Fruit fly (Drosophila melanogaster) whole organism, wandering third instar larva: ENCODE measurements around the gene CG10347.

ENCODE experiments used
- CG9705 ChIP-seq: fragments of 200-800 bp; sonication (Bioruptor generic); optimal IDR thresholded peaks from 2 replicates; lab custom pipeline; 2018; ENCODE audit warnings: missing biosample characterization, mild to moderate bottlenecking, missing genetic modification characterization
- Dfd ChIP-seq: fragments of >200 bp; optimal IDR thresholded peaks from 2 replicates; lab custom pipeline; 2017; ENCODE audit warnings: missing biosample characterization, missing genetic modification characterization
- Dif ChIP-seq: fragments of 200-275, 200-300 bp; sonication (Bioruptor generic); optimal IDR thresholded peaks from 2 replicates; lab custom pipeline; 2018; ENCODE audit warnings: missing biosample characterization, missing genetic modification characterization; ENCODE audit not compliant: partially characterized antibody
- Hnf4 ChIP-seq: fragments of 200-800 bp; sonication (Bioruptor generic); optimal IDR thresholded peaks from 2 replicates; lab custom pipeline; 2016; ENCODE audit warnings: missing biosample characterization, mild to moderate bottlenecking, missing genetic modification characterization
- Hr78 ChIP-seq: fragments of >200 bp; optimal IDR thresholded peaks from 2 replicates; lab custom pipeline; 2017; ENCODE audit warnings: missing biosample characterization, missing genetic modification characterization
- Myc ChIP-seq: fragments of >200 bp; optimal IDR thresholded peaks from 2 replicates; lab custom pipeline; 2017
- Rel ChIP-seq, 2 experiments: fragments of 200-800 bp; sonication (Bioruptor generic) in 1 of 2; optimal IDR thresholded peaks; 2 replicates in 1 of 2; 3 replicates in 1 of 2; lab custom pipeline; 2016 to 2019; ENCODE audit warnings: mild to moderate bottlenecking in 2 of 2, missing biosample characterization in 2 of 2, missing genetic modification characterization in 2 of 2, moderate library complexity in 1 of 2
- Vsx2 ChIP-seq: fragments of 200-300, 225-300 bp; sonication (Bioruptor generic); optimal IDR thresholded peaks from 2 replicates; lab custom pipeline; 2018; ENCODE audit warnings: missing biosample characterization, missing genetic modification characterization; ENCODE audit not compliant: partially characterized antibody
- br ChIP-seq: fragments of 200-800 bp; sonication (Bioruptor generic); optimal IDR thresholded peaks from 2 replicates; lab custom pipeline; 2016; ENCODE audit warnings: missing biosample characterization, missing genetic modification characterization
- dmrt93B ChIP-seq: fragments of 200-800 bp; sonication (Bioruptor generic); optimal IDR thresholded peaks from 2 replicates; lab custom pipeline; 2018; ENCODE audit warnings: missing biosample characterization, mild to moderate bottlenecking, missing genetic modification characterization
- ey ChIP-seq: fragments of 200-800 bp; sonication (Bioruptor generic); optimal IDR thresholded peaks from 2 replicates; lab custom pipeline; 2016; ENCODE audit warnings: missing biosample characterization, missing genetic modification characterization
- h ChIP-seq: fragments of 200-800 bp; sonication (Bioruptor generic); optimal IDR thresholded peaks from 3 replicates; lab custom pipeline; 2016; ENCODE audit warnings: missing biosample characterization, mild to moderate bottlenecking, missing genetic modification characterization
- lola ChIP-seq: fragments of >200 bp; optimal IDR thresholded peaks from 2 replicates; lab custom pipeline; 2017; ENCODE audit warnings: missing biosample characterization, missing genetic modification characterization
- pan ChIP-seq: fragments of >200 bp; optimal IDR thresholded peaks from 2 replicates; lab custom pipeline; 2017

DNA sequence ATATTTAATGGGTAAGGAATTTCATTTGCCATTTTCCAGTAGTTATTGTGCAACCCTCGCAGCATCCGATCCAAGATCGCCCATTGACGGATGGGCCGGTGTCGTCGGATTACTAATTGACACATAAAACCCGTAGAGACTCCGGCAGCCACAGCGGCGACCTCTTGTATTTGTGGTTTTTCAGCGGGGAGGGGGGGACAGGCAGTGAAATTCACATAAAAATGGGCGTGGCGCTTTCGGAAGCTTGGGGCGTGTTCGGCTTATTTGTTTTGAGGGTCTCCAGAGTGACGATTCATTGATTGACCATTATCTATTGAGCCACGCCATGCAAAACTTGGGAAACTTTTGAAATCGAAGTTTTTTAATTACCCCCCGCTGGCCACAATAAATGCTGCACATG, 5.5 kb downstream of the CG10347 start:
- TF ChIP-seq Rel (GFP tag; optimal IDR thresholded peaks at IDR 0.05; lab: Kevin White, UChicago) = no peak
- TF ChIP-seq Rel (tag; optimal IDR thresholded peaks at IDR 0.05; lab: Kevin White, UChicago) = no peak
- no peak for TF ChIP-seq Hr78 (GFP tag; lab: Kevin White, UChicago)
- no peak for TF ChIP-seq Dif
- TF ChIP-seq pan (lab: Kevin White, UChicago) = no peak
- TF ChIP-seq CG9705 (GFP tag; lab: Kevin White, UChicago) = no peak
- no peak for TF ChIP-seq dmrt93B (GFP tag; lab: Kevin White, UChicago)
- no peak for TF ChIP-seq Hnf4 (GFP tag; lab: Kevin White, UChicago)
- TF ChIP-seq Myc (lab: Kevin White, UChicago) = no peak
- TF ChIP-seq lola (GFP tag; lab: Kevin White, UChicago) = no peak
- no peak for TF ChIP-seq br
- no peak for TF ChIP-seq h (GFP tag; lab: Kevin White, UChicago)
- no peak for TF ChIP-seq Dfd (GFP tag; lab: Kevin White, UChicago)
- TF ChIP-seq ey (GFP tag; lab: Kevin White, UChicago) = no peak
- no peak for TF ChIP-seq Vsx2 (GFP tag; lab: Kevin White, UChicago)
